Fruit fly (Drosophila melanogaster) whole organism, adult: ENCODE data around the gene PIG-K.

Experiments
- CG11617 ChIP-seq: fragments of 200-800 bp; sonication (Bioruptor generic); optimal IDR thresholded peaks from 2 replicates; lab custom pipeline; 2017; ENCODE audit warnings: mild to moderate bottlenecking, missing biosample characterization, missing genetic modification reagents, missing genetic modification characterization
- CG12768 ChIP-seq: fragments of 200-800 bp; sonication (Bioruptor generic); optimal IDR thresholded peaks from 2 replicates; lab custom pipeline; 2017; ENCODE audit warnings: missing biosample characterization, missing genetic modification characterization, mild to moderate bottlenecking, moderate library complexity, missing genetic modification reagents
- CG14711 ChIP-seq: fragments of 200-800 bp; sonication (Bioruptor generic); optimal IDR thresholded peaks from 2 replicates; lab custom pipeline; 2018; ENCODE audit warnings: missing biosample characterization, mild to moderate bottlenecking, missing genetic modification characterization, moderate library complexity
- CG1620 ChIP-seq: fragments of 200-800 bp; sonication (Bioruptor generic); optimal IDR thresholded peaks from 2 replicates; lab custom pipeline; 2016; ENCODE audit warnings: missing biosample characterization, missing genetic modification characterization
- CG33017 ChIP-seq: fragments of 200-800 bp; sonication (Bioruptor generic); optimal IDR thresholded peaks from 2 replicates; lab custom pipeline; 2018; ENCODE audit warnings: missing biosample characterization, mild to moderate bottlenecking, missing genetic modification characterization, moderate library complexity
- CG5204 ChIP-seq: fragments of 200-800 bp; sonication (Bioruptor generic); optimal IDR thresholded peaks from 2 replicates; lab custom pipeline; 2016; ENCODE audit warnings: missing biosample characterization, missing genetic modification characterization
- CG7045 ChIP-seq: fragments of 200-800 bp; sonication (Bioruptor generic); optimal IDR thresholded peaks from 2 replicates; lab custom pipeline; 2017; ENCODE audit warnings: missing biosample characterization, mild to moderate bottlenecking, missing genetic modification characterization
- CG7101 ChIP-seq: fragments of 200-800 bp; sonication (Bioruptor generic); optimal IDR thresholded peaks from 2 replicates; lab custom pipeline; 2018; ENCODE audit warnings: missing biosample characterization, mild to moderate bottlenecking, missing genetic modification characterization, moderate library complexity
- Clk ChIP-seq: fragments of 200-800 bp; sonication (Bioruptor generic); optimal IDR thresholded peaks from 2 replicates; lab custom pipeline; 2017; ENCODE audit warnings: missing biosample characterization, missing genetic modification characterization
- Crg-1 ChIP-seq: fragments of 200-800 bp; sonication (Bioruptor generic); optimal IDR thresholded peaks from 2 replicates; lab custom pipeline; 2016; ENCODE audit warnings: missing biosample characterization, missing genetic modification characterization
- Hr96 ChIP-seq: fragments of 200-800 bp; sonication (Bioruptor generic); optimal IDR thresholded peaks from 2 replicates; lab custom pipeline; 2016; ENCODE audit warnings: missing biosample characterization, missing genetic modification characterization
- Mnt ChIP-seq: fragments of 200-800 bp; sonication (Bioruptor generic); optimal IDR thresholded peaks from 2 replicates; lab custom pipeline; 2016; ENCODE audit warnings: missing biosample characterization, mild to moderate bottlenecking, missing genetic modification characterization
- bab1 ChIP-seq: fragments of 200-800 bp; sonication (Bioruptor generic); optimal IDR thresholded peaks from 3 replicates; lab custom pipeline; 2019; ENCODE audit warnings: missing biosample characterization, mild to moderate bottlenecking, missing genetic modification characterization, moderate library complexity
- cic ChIP-seq: fragments of 200-800 bp; sonication (Bioruptor generic); optimal IDR thresholded peaks from 2 replicates; lab custom pipeline; 2017; ENCODE audit warnings: missing biosample characterization, mild to moderate bottlenecking, missing genetic modification characterization, moderate library complexity
- cnc ChIP-seq, 2 experiments: fragments of >200 bp; optimal IDR thresholded peaks; 2 replicates each; lab custom pipeline; 2017
- kay ChIP-seq: fragments of 200-800 bp; sonication (Bioruptor generic); peaks from one replicate; lab custom pipeline; 2016; ENCODE audit warnings: missing biosample characterization, missing genetic modification characterization, borderline replicate concordance
- ovo ChIP-seq: fragments of 200-800 bp; sonication (Bioruptor generic); optimal IDR thresholded peaks from 2 replicates; lab custom pipeline; 2016; ENCODE audit warnings: missing biosample characterization, missing genetic modification characterization
- pad ChIP-seq: fragments of 200-800 bp; sonication (Bioruptor generic); optimal IDR thresholded peaks from 3 replicates; lab custom pipeline; 2017; ENCODE audit warnings: missing biosample characterization, missing genetic modification characterization, mild to moderate bottlenecking, moderate library complexity, missing genetic modification reagents
- tj ChIP-seq: fragments of 200-800 bp; sonication (Bioruptor generic); optimal IDR thresholded peaks from 3 replicates; lab custom pipeline; 2017; ENCODE audit warnings: missing biosample characterization, mild to moderate bottlenecking, missing genetic modification characterization, moderate library complexity
- toe ChIP-seq: fragments of 200-800 bp; sonication (Bioruptor generic); optimal IDR thresholded peaks from 2 replicates; lab custom pipeline; 2016; ENCODE audit warnings: missing biosample characterization, missing genetic modification characterization

The PIG-K gene

dm6 chrX:2008953-2009452, at the start of gene PIG-K:
Gene PIG-K (minus strand): TSS chrX:2009364.
- no peak for TF ChIP-seq kay
- TF ChIP-seq CG11617 (GFP tag; lab: Kevin White, UChicago), result no peak
- no peak for TF ChIP-seq ovo (GFP tag; lab: Kevin White, UChicago)
- no peak for TF ChIP-seq pad (GFP tag; lab: Kevin White, UChicago)
- no peak for TF ChIP-seq Clk (GFP tag; lab: Kevin White, UChicago)
- no peak for TF ChIP-seq CG14711 (tag; lab: Kevin White, UChicago)
- TF ChIP-seq toe, result no peak
- TF ChIP-seq Hr96, result no peak
- TF ChIP-seq CG7101 (tag; lab: Kevin White, UChicago), result no peak
- no peak for TF ChIP-seq cnc (optimal IDR thresholded peaks at IDR 0.05; lab: Kevin White, UChicago)
- no peak for TF ChIP-seq cic (GFP tag; lab: Kevin White, UChicago)
- no peak for TF ChIP-seq CG33017 (tag; lab: Kevin White, UChicago)
- TF ChIP-seq CG12768 (GFP tag; lab: Kevin White, UChicago), result no peak
- no peak for TF ChIP-seq CG5204
- TF ChIP-seq Mnt (GFP tag; lab: Kevin White, UChicago), result no peak
- TF ChIP-seq Crg-1 (GFP tag; lab: Kevin White, UChicago), result no peak
- TF ChIP-seq CG1620 (GFP tag; lab: Kevin White, UChicago), result no peak
- no peak for TF ChIP-seq CG7045
- TF ChIP-seq bab1 (GFP tag; lab: Kevin White, UChicago), result no peak
- TF ChIP-seq tj (GFP tag; lab: Kevin White, UChicago), result no peak

dm6 chrX:2050070-2050899, 41.1 kb upstream of the PIG-K start, which contains the start of gene moody:
Gene moody (minus strand): TSS chrX:2050120.
- peak; percentile 92 for TF ChIP-seq tj (GFP tag; lab: Kevin White, UChicago)
- TF ChIP-seq cnc (optimal IDR thresholded peaks at IDR 0.05; lab: Kevin White, UChicago), result no peak
- peak; percentile 96 for TF ChIP-seq Mnt (GFP tag; lab: Kevin White, UChicago)
- TF ChIP-seq cic (GFP tag; lab: Kevin White, UChicago), result peak; percentile 92
- peak; percentile 97 for TF ChIP-seq CG11617 (GFP tag; lab: Kevin White, UChicago)
- peak; percentile 94 for TF ChIP-seq ovo (GFP tag; lab: Kevin White, UChicago)
- TF ChIP-seq CG5204, result peak; percentile 96
- no peak for TF ChIP-seq kay
- peak; percentile 97 for TF ChIP-seq CG12768 (GFP tag; lab: Kevin White, UChicago)
- TF ChIP-seq CG14711 (tag; lab: Kevin White, UChicago), result peak; percentile 93
- TF ChIP-seq pad (GFP tag; lab: Kevin White, UChicago), result peak; percentile 97
- peak; percentile 93 for TF ChIP-seq toe
- peak; percentile 93 for TF ChIP-seq CG7045
- peak; percentile 99 for TF ChIP-seq Hr96
- peak; percentile 98 for TF ChIP-seq CG7101 (tag; lab: Kevin White, UChicago)
- TF ChIP-seq bab1 (GFP tag; lab: Kevin White, UChicago), result peak; percentile 99
- peak; percentile 95 for TF ChIP-seq CG33017 (tag; lab: Kevin White, UChicago)
- peak; percentile 94 for TF ChIP-seq Clk (GFP tag; lab: Kevin White, UChicago)
- TF ChIP-seq CG1620 (GFP tag; lab: Kevin White, UChicago), result peak; percentile 99
- peak; percentile 98 for TF ChIP-seq Crg-1 (GFP tag; lab: Kevin White, UChicago)

dm6 chrX:2048778-2049686, 39.9 kb upstream of the PIG-K start:
- peak; percentile 27 for TF ChIP-seq CG12768 (GFP tag; lab: Kevin White, UChicago)
- TF ChIP-seq kay, result peak; percentile 70
- no peak for TF ChIP-seq CG7101 (tag; lab: Kevin White, UChicago)
- no peak for TF ChIP-seq CG33017 (tag; lab: Kevin White, UChicago)
- peak; percentile 51 for TF ChIP-seq Mnt (GFP tag; lab: Kevin White, UChicago)
- peak; percentile 19 for TF ChIP-seq pad (GFP tag; lab: Kevin White, UChicago)
- no peak for TF ChIP-seq cnc (optimal IDR thresholded peaks at IDR 0.05; lab: Kevin White, UChicago)
- no peak for TF ChIP-seq CG5204
- TF ChIP-seq CG7045, result no peak
- no peak for TF ChIP-seq Crg-1 (GFP tag; lab: Kevin White, UChicago)
- no peak for TF ChIP-seq bab1 (GFP tag; lab: Kevin White, UChicago)
- TF ChIP-seq CG1620 (GFP tag; lab: Kevin White, UChicago), result no peak
- no peak for TF ChIP-seq ovo (GFP tag; lab: Kevin White, UChicago)
- no peak for TF ChIP-seq Clk (GFP tag; lab: Kevin White, UChicago)
- peak; percentile 53 for TF ChIP-seq cic (GFP tag; lab: Kevin White, UChicago)
- no peak for TF ChIP-seq Hr96
- TF ChIP-seq tj (GFP tag; lab: Kevin White, UChicago), result no peak
- TF ChIP-seq toe, result no peak
- TF ChIP-seq CG11617 (GFP tag; lab: Kevin White, UChicago), result no peak
- TF ChIP-seq CG14711 (tag; lab: Kevin White, UChicago), result no peak

- TF ChIP-seq CG11617 (GFP tag; lab: Kevin White, UChicago) (no peak), CG12768 (GFP tag; lab: Kevin White, UChicago) (no peak), cic (GFP tag; lab: Kevin White, UChicago) (peak; percentile 76), Mnt (GFP tag; lab: Kevin White, UChicago) (peak; percentile 19), CG33017 (tag; lab: Kevin White, UChicago) (no peak), bab1 (GFP tag; lab: Kevin White, UChicago) (no peak), cnc (optimal IDR thresholded peaks at IDR 0.05; lab: Kevin White, UChicago) (no peak), Clk (GFP tag; lab: Kevin White, UChicago) (no peak), ovo (GFP tag; lab: Kevin White, UChicago) (no peak), Crg-1 (GFP tag; lab: Kevin White, UChicago) (no peak), toe (no peak), pad (GFP tag; lab: Kevin White, UChicago) (peak; percentile 7), CG7045 (no peak), CG5204 (no peak), CG14711 (tag; lab: Kevin White, UChicago) (no peak), Hr96 (no peak), tj (GFP tag; lab: Kevin White, UChicago) (peak; percentile 91), kay (no peak), CG1620 (GFP tag; lab: Kevin White, UChicago) (no peak), CG7101 (tag; lab: Kevin White, UChicago) (no peak)
Observed at dm6 chrX:2043660-2044397, 34.7 kb upstream of the PIG-K start, which contains the start of gene CG4325. Gene CG4325 (minus strand): TSS chrX:2043818.
